Fruit fly (Drosophila melanogaster) whole organism, embryonic: ENCODE results near the gene Pex14.

Source experiments
- Atf3 ChIP-seq: fragments of 200-800 bp; sonication (Bioruptor generic); optimal IDR thresholded peaks from 3 replicates; lab custom pipeline; 2016; ENCODE audit warnings: missing biosample characterization, missing genetic modification characterization
- CG10543 ChIP-seq: fragments of 200-800 bp; sonication (Bioruptor generic); optimal IDR thresholded peaks from 3 replicates; lab custom pipeline; 2017; ENCODE audit warnings: missing biosample characterization, mild to moderate bottlenecking, missing genetic modification characterization, moderate library complexity
- CG11456 ChIP-seq: fragments of 200-800 bp; sonication (Bioruptor generic); IDR thresholded peaks from 3 replicates; pipeline ENCODE4 v1.3.6; 2022; ENCODE audit warnings: missing biosample characterization, missing genetic modification characterization
- CG12104 ChIP-seq: fragments of 200-800 bp; sonication (Bioruptor generic); optimal IDR thresholded peaks from 3 replicates; lab custom pipeline; 2016; ENCODE audit warnings: missing biosample characterization, missing genetic modification characterization
- CG14441 ChIP-seq: fragments of 200-800 bp; sonication (Bioruptor generic); IDR thresholded peaks from 2 replicates; pipeline ENCODE4 v1.3.6; 2022; ENCODE audit warnings: missing biosample characterization, missing genetic modification characterization
- CG15514 ChIP-seq: fragments of 200-800 bp; sonication (Bioruptor generic); optimal IDR thresholded peaks from 3 replicates; lab custom pipeline; 2017; ENCODE audit warnings: missing biosample characterization, missing genetic modification characterization, mild to moderate bottlenecking, moderate library complexity, missing genetic modification reagents
- CG16815 ChIP-seq: fragments of 200-800 bp; sonication (Bioruptor generic); optimal IDR thresholded peaks from 3 replicates; lab custom pipeline; 2017; ENCODE audit warnings: missing biosample characterization, mild to moderate bottlenecking, missing genetic modification characterization
- CG17912 ChIP-seq: fragments of 200-800 bp; sonication (Bioruptor generic); optimal IDR thresholded peaks from 2 replicates; lab custom pipeline; 2018; ENCODE audit warnings: missing biosample characterization, mild to moderate bottlenecking, missing genetic modification characterization
- CG4404 ChIP-seq: fragments of 200-800 bp; sonication (Bioruptor generic); IDR thresholded peaks from 2 replicates; pipeline ENCODE4 v1.3.6; 2022; ENCODE audit warnings: missing biosample characterization, missing genetic modification characterization
- CG4707 ChIP-seq: fragments of 200-800 bp; sonication (Bioruptor generic); optimal IDR thresholded peaks from 2 replicates; lab custom pipeline; 2018; ENCODE audit warnings: missing biosample characterization, mild to moderate bottlenecking, missing genetic modification characterization, moderate library complexity
- CG4820 ChIP-seq: fragments of 200-800 bp; sonication (Bioruptor generic); optimal IDR thresholded peaks from 3 replicates; lab custom pipeline; 2016; ENCODE audit warnings: missing biosample characterization, missing genetic modification characterization
- CG6254 ChIP-seq: fragments of 200-800 bp; sonication (Bioruptor generic); optimal IDR thresholded peaks from 3 replicates; lab custom pipeline; 2017; ENCODE audit warnings: mild to moderate bottlenecking, missing biosample characterization, missing genetic modification reagents, missing genetic modification characterization
- CG6689 ChIP-seq: fragments of 200-800 bp; sonication (Bioruptor generic); IDR thresholded peaks from 2 replicates; pipeline ENCODE4 v1.3.6; 2022; ENCODE audit warnings: missing biosample characterization, missing genetic modification characterization
- CG7556 ChIP-seq: fragments of 200-800 bp; sonication (Bioruptor generic); optimal IDR thresholded peaks from 2 replicates; lab custom pipeline; 2017; ENCODE audit warnings: missing biosample characterization, mild to moderate bottlenecking, missing genetic modification characterization
- CG7987 ChIP-seq: fragments of 200-800 bp; sonication (Bioruptor generic); optimal IDR thresholded peaks from 2 replicates; lab custom pipeline; 2018; ENCODE audit warnings: missing biosample characterization, mild to moderate bottlenecking, missing genetic modification characterization, moderate library complexity
- CG8290 ChIP-seq, 3 experiments: fragments of 200-800 bp; sonication (Bioruptor generic); optimal IDR thresholded peaks; 2 replicates each; lab custom pipeline; 2016 to 2019; ENCODE audit warnings: missing biosample characterization in 3 of 3, missing genetic modification characterization in 3 of 3, mild to moderate bottlenecking in 2 of 3, moderate library complexity in 1 of 3
- CkIIα-i1 ChIP-seq: fragments of 200-800 bp; sonication (Bioruptor generic); IDR thresholded peaks from 2 replicates; pipeline ENCODE4 v1.3.6; 2022; ENCODE audit warnings: missing biosample characterization, missing genetic modification characterization
- Dek ChIP-seq: fragments of 200-800 bp; sonication (Bioruptor generic); optimal IDR thresholded peaks from 3 replicates; lab custom pipeline; 2019; ENCODE audit warnings: missing biosample characterization, mild to moderate bottlenecking, missing genetic modification characterization, moderate library complexity
- Drgx ChIP-seq: fragments of 200-800 bp; sonication (Bioruptor generic); IDR thresholded peaks from 2 replicates; pipeline ENCODE4 v1.3.6; 2022; ENCODE audit warnings: missing biosample characterization, missing genetic modification characterization
- Fer1 ChIP-seq: fragments of 200-800 bp; sonication (Bioruptor generic); optimal IDR thresholded peaks from 2 replicates; lab custom pipeline; 2017; ENCODE audit warnings: missing biosample characterization, mild to moderate bottlenecking, missing genetic modification characterization
- Hand ChIP-seq: fragments of 200-800 bp; sonication (Bioruptor generic); optimal IDR thresholded peaks from 2 replicates; lab custom pipeline; 2017; ENCODE audit warnings: mild to moderate bottlenecking, missing biosample characterization, missing genetic modification reagents, missing genetic modification characterization
- Lim3 ChIP-seq: fragments of 200-800 bp; sonication (Bioruptor generic); IDR thresholded peaks from 2 replicates; pipeline ENCODE4 v1.3.6; 2022; ENCODE audit warnings: missing biosample characterization, missing genetic modification characterization
- Sin3A ChIP-seq: fragments of >200 bp; optimal IDR thresholded peaks from 2 replicates; lab custom pipeline; 2018
- Sox102F ChIP-seq: fragments of 200-800 bp; sonication (Bioruptor generic); optimal IDR thresholded peaks from 2 replicates; lab custom pipeline; 2018; ENCODE audit warnings: missing biosample characterization, mild to moderate bottlenecking, missing genetic modification characterization, moderate library complexity
- TFAM ChIP-seq: fragments of 200-800 bp; sonication (Bioruptor generic); optimal IDR thresholded peaks from 2 replicates; lab custom pipeline; 2017; ENCODE audit warnings: missing biosample characterization, missing genetic modification characterization, inconsistent platforms
- YL-1 ChIP-seq: fragments of 200-800 bp; sonication (Bioruptor generic); optimal IDR thresholded peaks from 3 replicates; lab custom pipeline; 2017; ENCODE audit warnings: missing biosample characterization, mild to moderate bottlenecking, missing genetic modification characterization
- ash1 ChIP-seq: fragments of 200-800 bp; sonication (Bioruptor generic); optimal IDR thresholded peaks from 2 replicates; lab custom pipeline; 2018; ENCODE audit warnings: missing biosample characterization, mild to moderate bottlenecking, missing genetic modification characterization
- az2 ChIP-seq: fragments of 200-800 bp; sonication (Bioruptor generic); optimal IDR thresholded peaks from 3 replicates; lab custom pipeline; 2016; ENCODE audit warnings: missing biosample characterization, missing genetic modification characterization
- bab2 ChIP-seq: fragments of 200-800 bp; sonication (Bioruptor generic); optimal IDR thresholded peaks from 2 replicates; lab custom pipeline; 2016; ENCODE audit warnings: missing biosample characterization, missing genetic modification characterization
- btn ChIP-seq: fragments of 200-800 bp; sonication (Bioruptor generic); optimal IDR thresholded peaks from 2 replicates; lab custom pipeline; 2016; ENCODE audit warnings: missing biosample characterization, missing genetic modification characterization
- cad ChIP-seq: fragments of >200 bp; optimal IDR thresholded peaks from 2 replicates; lab custom pipeline; 2017; ENCODE audit warnings: missing biosample characterization, missing genetic modification characterization
- cg ChIP-seq: fragments of 200-800 bp; sonication (Bioruptor generic); optimal IDR thresholded peaks from 3 replicates; lab custom pipeline; 2019; ENCODE audit warnings: missing biosample characterization, mild to moderate bottlenecking, missing genetic modification characterization, moderate library complexity
- ci ChIP-seq: fragments of 200-800 bp; sonication (Bioruptor generic); IDR thresholded peaks from 3 replicates; pipeline ENCODE4 v1.3.6; 2022; ENCODE audit warnings: missing biosample characterization, missing genetic modification characterization
- croc ChIP-seq: fragments of 200-800 bp; sonication (Bioruptor generic); conservative IDR thresholded peaks from 3 replicates; pipeline ENCODE4 v1.3.6; 2022; ENCODE audit warnings: missing biosample characterization, missing genetic modification characterization
- emc ChIP-seq: fragments of 200-800 bp; sonication (Bioruptor generic); optimal IDR thresholded peaks from 2 replicates; lab custom pipeline; 2016; ENCODE audit warnings: missing biosample characterization, missing genetic modification characterization
- gsb ChIP-seq: fragments of 200-800 bp; sonication (Bioruptor generic); IDR thresholded peaks from 2 replicates; pipeline ENCODE4 v1.3.6; 2022; ENCODE audit warnings: missing biosample characterization, missing genetic modification characterization
- ham ChIP-seq: fragments of 200-800 bp; sonication (Bioruptor generic); IDR thresholded peaks from 2 replicates; pipeline ENCODE4 v1.3.6; 2022; ENCODE audit warnings: missing biosample characterization, missing genetic modification characterization
- hb ChIP-seq: fragments of 200-800 bp; sonication (Bioruptor generic); IDR thresholded peaks from 3 replicates; pipeline ENCODE4 v1.3.6; 2022; ENCODE audit warnings: missing biosample characterization, missing genetic modification characterization; ENCODE audit not compliant: partially characterized antibody
- hkb ChIP-seq, 2 experiments: fragments of 200-800 bp in 1 of 2; fragments of >200 bp in 1 of 2; sonication (Bioruptor generic) in 1 of 2; IDR thresholded peaks in 1 of 2; optimal IDR thresholded peaks in 1 of 2; 2 replicates each; pipeline versions ENCODE4 v1.3.6 to Lab custom; 2017 to 2022; ENCODE audit warnings: missing biosample characterization in 1 of 2, missing genetic modification characterization in 1 of 2
- otp ChIP-seq: fragments of 200-800 bp; sonication (Bioruptor generic); IDR thresholded peaks from 3 replicates; pipeline ENCODE4, ENCODE4 v1.3.6; 2022; ENCODE audit warnings: missing biosample characterization, missing genetic modification characterization
- pros ChIP-seq: fragments of 200-800 bp; sonication (Bioruptor generic); optimal IDR thresholded peaks from 3 replicates; lab custom pipeline; 2019; ENCODE audit warnings: missing biosample characterization, mild to moderate bottlenecking, missing genetic modification characterization, moderate library complexity
- sc ChIP-seq, 3 experiments: fragments of >200 bp in 2 of 3; fragments of 200-800 bp in 1 of 3; sonication (Bioruptor generic) in 1 of 3; optimal IDR thresholded peaks; 2 replicates in 2 of 3; 3 replicates in 1 of 3; lab custom pipeline; 2017; ENCODE audit warnings: mild to moderate bottlenecking in 1 of 3, missing biosample characterization in 1 of 3, missing genetic modification characterization in 1 of 3, missing genetic modification reagents in 1 of 3
- seq ChIP-seq: fragments of 200-800 bp; sonication (Bioruptor generic); IDR thresholded peaks from 2 replicates; pipeline ENCODE4 v1.3.6; 2022; ENCODE audit warnings: missing biosample characterization, missing genetic modification characterization
- slbo ChIP-seq: fragments of 200-800 bp; sonication (Bioruptor generic); IDR thresholded peaks from 2 replicates; pipeline ENCODE4 v1.3.6; 2022; ENCODE audit warnings: missing biosample characterization, missing genetic modification characterization
- tin ChIP-seq: fragments of 200-800 bp; sonication (Bioruptor generic); optimal IDR thresholded peaks from 3 replicates; lab custom pipeline; 2016; ENCODE audit warnings: missing biosample characterization, missing genetic modification characterization
- toy ChIP-seq: fragments of 200-800 bp; sonication (Bioruptor generic); IDR thresholded peaks from 2 replicates; pipeline ENCODE4 v1.3.6; 2022; ENCODE audit warnings: missing biosample characterization, missing genetic modification characterization
- wek ChIP-seq: fragments of 200-800 bp; sonication (Bioruptor generic); optimal IDR thresholded peaks from 3 replicates; lab custom pipeline; 2018; ENCODE audit warnings: missing biosample characterization, mild to moderate bottlenecking, missing genetic modification characterization, moderate library complexity
- wor ChIP-seq: fragments of 200-800 bp; sonication (Bioruptor generic); IDR thresholded peaks from 2 replicates; pipeline ENCODE4 v1.3.6; 2022; ENCODE audit warnings: missing biosample characterization, missing genetic modification characterization

The Pex14 gene

DNA sequence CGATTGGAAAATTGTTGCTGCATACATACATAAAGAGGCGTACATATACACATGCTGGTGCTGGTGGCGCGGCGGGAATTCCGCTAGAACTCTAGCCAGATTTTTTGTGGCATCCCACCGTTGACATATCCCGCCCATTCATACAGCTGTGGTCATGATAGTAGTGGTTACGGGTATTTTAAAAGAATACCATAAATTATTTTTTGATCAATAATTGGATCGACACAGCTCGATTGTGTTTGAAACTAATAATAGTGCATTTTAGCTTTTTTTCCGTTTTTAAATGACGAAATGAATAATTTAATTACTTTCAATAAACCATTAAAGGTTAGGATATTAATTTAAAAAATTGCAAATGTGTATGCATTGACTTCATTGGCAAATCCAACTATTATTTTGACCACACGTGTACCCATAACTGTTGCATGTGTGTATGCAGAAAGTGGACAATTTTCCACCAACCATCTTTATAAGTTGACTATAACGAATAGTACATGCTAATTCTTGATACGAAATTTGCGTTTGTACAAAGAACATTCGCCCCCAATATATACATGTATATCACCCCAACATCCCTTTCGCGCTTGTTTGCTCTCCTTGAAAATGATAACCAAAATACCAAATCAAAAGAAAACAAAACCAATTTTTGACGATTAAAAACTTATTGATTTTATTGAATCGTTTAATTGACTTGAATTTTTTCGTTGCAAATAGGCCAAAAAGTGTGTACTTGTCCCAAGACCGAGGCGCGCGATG is 6.5 kb upstream of the Pex14 start (continued):
- peak; percentile 84 for TF ChIP-seq Sox102F (GFP tag; lab: Kevin White, UChicago)
- TF ChIP-seq Fer1 (GFP tag; lab: Kevin White, UChicago), result peak; percentile 82
- TF ChIP-seq btn (GFP tag; lab: Kevin White, UChicago), result peak; percentile 65
- no peak for TF ChIP-seq Sin3A (lab: Kevin White, UChicago)
- TF ChIP-seq ci (GFP tag; lab: Robert Waterston, UW), result peak; percentile 92
- no peak for TF ChIP-seq cad (GFP tag; lab: Kevin White, UChicago)
- peak; percentile 82 for TF ChIP-seq CG7556
- peak; percentile 83 for TF ChIP-seq az2 (GFP tag; lab: Kevin White, UChicago)
- TF ChIP-seq YL-1 (GFP tag; lab: Kevin White, UChicago), result peak; percentile 40
- TF ChIP-seq wek (GFP tag; lab: Kevin White, UChicago), result peak; percentile 73
- TF ChIP-seq ash1 (GFP tag; lab: Kevin White, UChicago), result peak; percentile 52
- TF ChIP-seq Drgx (GFP tag; lab: Robert Waterston, UW), result peak; percentile 87
- TF ChIP-seq CG4707 (GFP tag; lab: Kevin White, UChicago), result peak; percentile 70
- peak; percentile 40 for TF ChIP-seq CG16815
- TF ChIP-seq CkIIα-i1, result no peak
- TF ChIP-seq Atf3 (GFP tag; lab: Kevin White, UChicago), result peak; percentile 51
- peak; percentile 72 for TF ChIP-seq CG15514 (GFP tag; lab: Kevin White, UChicago)
- no peak for TF ChIP-seq pros
- TF ChIP-seq TFAM (GFP tag; lab: Kevin White, UChicago), result no peak
- peak; percentile 83 for TF ChIP-seq CG11456 (GFP tag; lab: Robert Waterston, UW)
- peak; percentile 9 for TF ChIP-seq Hand (GFP tag; lab: Kevin White, UChicago)
- peak; percentile 80 for TF ChIP-seq CG6254
- TF ChIP-seq Lim3 (GFP tag; lab: Robert Waterston, UW), result no peak
- no peak for TF ChIP-seq toy (GFP tag; lab: Robert Waterston, UW)
- TF ChIP-seq sc (optimal IDR thresholded peaks at IDR 0.05; lab: Kevin White, UChicago), result no peak
- TF ChIP-seq sc (GFP tag; optimal IDR thresholded peaks at IDR 0.05; lab: Kevin White, UChicago), result peak; percentile 70
- TF ChIP-seq CG4820 (GFP tag; lab: Kevin White, UChicago), result peak; percentile 71
- TF ChIP-seq croc (GFP tag; lab: Robert Waterston, UW), result 0 out of 3 replicates have a peak, but pooled peaks have one; percentile 13
- peak; percentile 45 for TF ChIP-seq CG8290 (GFP tag; optimal IDR thresholded peaks at IDR 0.05; lab: Kevin White, UChicago)
- peak; percentile 5 to 86 for TF ChIP-seq CG8290 (tag; optimal IDR thresholded peaks at IDR 0.05; lab: Kevin White, UChicago)
- peak; percentile 78 for TF ChIP-seq Dek (tag; lab: Kevin White, UChicago)
- TF ChIP-seq slbo (GFP tag; lab: Robert Waterston, UW), result peak; percentile 75
- TF ChIP-seq CG12104 (GFP tag; lab: Kevin White, UChicago), result peak; percentile 77
- peak; percentile 81 for TF ChIP-seq CG14441 (GFP tag; lab: Robert Waterston, UW)
- TF ChIP-seq CG10543 (GFP tag; lab: Kevin White, UChicago), result no peak
- no peak for TF ChIP-seq hb (GFP tag; lab: Robert Waterston, UW)
- TF ChIP-seq CG4404, result no peak
- TF ChIP-seq tin (GFP tag; lab: Kevin White, UChicago), result peak; percentile 71
- TF ChIP-seq cg (GFP tag; lab: Kevin White, UChicago), result peak; percentile 74
- peak; percentile 40 for TF ChIP-seq emc (GFP tag; lab: Kevin White, UChicago)
- peak; percentile 57 for TF ChIP-seq gsb (GFP tag; lab: Robert Waterston, UW)
- TF ChIP-seq hkb (optimal IDR thresholded peaks at IDR 0.05; lab: Kevin White, UChicago), result no peak
- peak; percentile 94 for TF ChIP-seq hkb (GFP tag; IDR thresholded peaks at IDR 0.05; lab: Robert Waterston, UW)
- no peak for TF ChIP-seq CG17912
- peak; percentile 77 for TF ChIP-seq bab2 (GFP tag; lab: Kevin White, UChicago)
- peak; percentile 83; the same call in 2 of the 3 replicates for TF ChIP-seq otp (GFP tag; lab: Robert Waterston, UW)
- TF ChIP-seq CG6689 (GFP tag; lab: Robert Waterston, UW), result peak; percentile 76
- TF ChIP-seq ham, result no peak
- TF ChIP-seq wor (GFP tag; lab: Robert Waterston, UW), result peak; percentile 66
- TF ChIP-seq seq (GFP tag; lab: Robert Waterston, UW), result peak; percentile 78
- TF ChIP-seq CG7987, result peak; percentile 43
